Worm (Caenorhabditis elegans): ENCODE results near the gene vha-2.
A peak's percentile ranks its signal among the peaks of the same experiment; 100 is the strongest.

ce11 chrIII:9827163-9827951 lies 45.4 kb downstream of the vha-2 start, which contains the start of the genes ZK632.10 and ZK632.11:
- TF ChIP-seq unc-62 (GFP tag; optimal IDR thresholded peaks at IDR 0.05 in 1 of 2) (peak in 1 of 2 experiments; percentile 74), unc-62 (tag; optimal IDR thresholded peaks at IDR 0.05) (no peak), zfp-2 (tag; optimal IDR thresholded peaks at IDR 0.05) (no peak), pha-4 (GFP tag; IDR thresholded peaks at IDR 0.05) (no peak), pha-4 (tag; optimal IDR thresholded peaks at IDR 0.05) (peak; percentile 87), daf-12 (tag; optimal IDR thresholded peaks at IDR 0.05) (no peak), set-16 (GFP tag; IDR thresholded peaks at IDR 0.05) (no peak), R02D3.7 (tag; optimal IDR thresholded peaks at IDR 0.05) (no peak), nhr-10 (tag; optimal IDR thresholded peaks at IDR 0.05) (no peak), ceh-28 (tag; optimal IDR thresholded peaks at IDR 0.05) (no peak), snpc-4 (tag; optimal IDR thresholded peaks at IDR 0.05) (no peak), lir-3 (tag; optimal IDR thresholded peaks at IDR 0.05) (no peak), nhr-28 (tag; optimal IDR thresholded peaks at IDR 0.05) (no peak), jun-1 (tag; optimal IDR thresholded peaks at IDR 0.05) (no peak)

Measured in whole organism, L4 larva.